Comparison of ENCODE assay signal across 5 worm cellular contexts in genomic region chrX:8995527-8995946, ce11.
TF ChIP-seq lines count a peak whose summit lies in the region.

No protein-coding gene starts in this region.

TF ChIP-seq in whole organism, L1 larva, 84 proteins besides CTCF, POLR2A, EP300 and RAD21 (continues in another document):
- TF ChIP-seq fkh-4 (tag; optimal IDR thresholded peaks at IDR 0.05; lab: Kevin White, UChicago; ENCODE audit: borderline replicate concordance) (no peak), lsy-2 (tag; optimal IDR thresholded peaks at IDR 0.05; lab: Kevin White, UChicago) (peak in 1 of 2 experiments; percentile 30), ceh-8 (GFP tag; optimal IDR thresholded peaks at IDR 0.05; lab: Kevin White, UChicago) (peak; percentile 61), irx-1 (tag; optimal IDR thresholded peaks at IDR 0.05; lab: Kevin White, UChicago) (no peak), xbp-1 (tag; optimal IDR thresholded peaks at IDR 0.05; lab: Kevin White, UChicago) (peak; percentile 36), dpl-1 (GFP tag; optimal IDR thresholded peaks at IDR 0.05; lab: Kevin White, UChicago) (peak in 1 of 3 experiments; percentile 2), pax-3 (tag; optimal IDR thresholded peaks at IDR 0.05; lab: Kevin White, UChicago) (no peak), mab-9 (GFP tag; IDR thresholded peaks at IDR 0.05; lab: Robert Waterston, UW) (no peak), ceh-90 (tag; optimal IDR thresholded peaks at IDR 0.05; lab: Kevin White, UChicago) (no peak), fos-1 (tag; optimal IDR thresholded peaks at IDR 0.05; lab: Kevin White, UChicago) (no peak), unc-98 (GFP tag; IDR thresholded peaks at IDR 0.05; lab: Robert Waterston, UW) (no peak), nhr-76 (tag; optimal IDR thresholded peaks at IDR 0.05; lab: Kevin White, UChicago) (no peak), fkh-10 (GFP tag; optimal IDR thresholded peaks at IDR 0.05; lab: Kevin White, UChicago) (peak; percentile 51), efl-3 (GFP tag; optimal IDR thresholded peaks at IDR 0.05; lab: Kevin White, UChicago) (no peak), dsc-1 (tag; optimal IDR thresholded peaks at IDR 0.05; lab: Kevin White, UChicago) (peak; percentile 40), swsn-7 (tag; optimal IDR thresholded peaks at IDR 0.05; lab: Kevin White, UChicago) (peak; percentile 51), nhr-11 (tag; optimal IDR thresholded peaks at IDR 0.05; lab: Kevin White, UChicago) (no peak), mef-2 (tag; optimal IDR thresholded peaks at IDR 0.05; lab: Kevin White, UChicago) (no peak), C16A3.4 (tag; optimal IDR thresholded peaks at IDR 0.05; lab: Kevin White, UChicago) (no peak)

TF ChIP-seq in whole organism, L3 larva, 47 proteins besides CTCF, POLR2A, EP300 and RAD21 (continues in another document):
- peak; percentile 61 for TF ChIP-seq lin-39 (tag; optimal IDR thresholded peaks at IDR 0.05; lab: Kevin White, UChicago)
- TF ChIP-seq jun-1 (tag; optimal IDR thresholded peaks at IDR 0.05; lab: Kevin White, UChicago): no peak
- TF ChIP-seq lin-15B (tag; optimal IDR thresholded peaks at IDR 0.05; lab: Kevin White, UChicago): no peak
- TF ChIP-seq pha-4 (tag; optimal IDR thresholded peaks at IDR 0.05; lab: Kevin White, UChicago): no peak
- peak; percentile 40 for TF ChIP-seq snpc-4 (tag; optimal IDR thresholded peaks at IDR 0.05; lab: Kevin White, UChicago)
- TF ChIP-seq daf-12 (tag; optimal IDR thresholded peaks at IDR 0.05; lab: Kevin White, UChicago): no peak
- peak; percentile 16 for TF ChIP-seq ceh-82 (tag; optimal IDR thresholded peaks at IDR 0.05; lab: Kevin White, UChicago)
- no peak for TF ChIP-seq ceh-9 (tag; optimal IDR thresholded peaks at IDR 0.05; lab: Kevin White, UChicago)
- peak; percentile 4 for TF ChIP-seq ceh-28 (tag; optimal IDR thresholded peaks at IDR 0.05; lab: Kevin White, UChicago)
- TF ChIP-seq elt-3 (tag; optimal IDR thresholded peaks at IDR 0.05; lab: Kevin White, UChicago): no peak
- TF ChIP-seq nhr-12 (tag; optimal IDR thresholded peaks at IDR 0.05; lab: Kevin White, UChicago): no peak
- TF ChIP-seq unc-62 (GFP tag; optimal IDR thresholded peaks at IDR 0.05; lab: Kevin White, UChicago): no peak
- TF ChIP-seq elt-2 (tag; optimal IDR thresholded peaks at IDR 0.05; lab: Kevin White, UChicago): no peak
- peak; percentile 34 for TF ChIP-seq tbx-2 (tag; optimal IDR thresholded peaks at IDR 0.05; lab: Kevin White, UChicago)
- TF ChIP-seq fkh-10 (GFP tag; optimal IDR thresholded peaks at IDR 0.05; lab: Kevin White, UChicago): peak; percentile 41
- TF ChIP-seq fkh-2 (tag; optimal IDR thresholded peaks at IDR 0.05; lab: Kevin White, UChicago): no peak
- TF ChIP-seq hmg-11 (tag; optimal IDR thresholded peaks at IDR 0.05; lab: Kevin White, UChicago): peak; percentile 90
- TF ChIP-seq mml-1 (tag; optimal IDR thresholded peaks at IDR 0.05; lab: Kevin White, UChicago): no peak
- TF ChIP-seq nfya-1 (tag; optimal IDR thresholded peaks at IDR 0.05; lab: Kevin White, UChicago; ENCODE audit: insufficient read depth): peak; percentile 71
- TF ChIP-seq egl-27 (tag; optimal IDR thresholded peaks at IDR 0.05; lab: Kevin White, UChicago): no peak

TF ChIP-seq in whole organism, early embryonic, 17 proteins besides CTCF, POLR2A, EP300 and RAD21:
- TF ChIP-seq sea-1 (GFP tag; conservative IDR thresholded peaks at IDR 0.05; lab: Robert Waterston, UW) (no peak), F13C5.2 (tag; optimal IDR thresholded peaks at IDR 0.05; lab: Kevin White, UChicago) (peak; percentile 32), pes-1 (GFP tag; IDR thresholded peaks at IDR 0.05; lab: Robert Waterston, UW) (no peak), hmg-4 (GFP tag; optimal IDR thresholded peaks at IDR 0.05; lab: Kevin White, UChicago) (peak; percentile 22), scrt-1 (GFP tag; IDR thresholded peaks at IDR 0.05; lab: Robert Waterston, UW) (no peak)
TF ChIP-seq in whole organism, early embryonic: peak in this region for 2.

TF ChIP-seq in whole organism, midembryonic, 9 proteins besides CTCF, POLR2A, EP300 and RAD21:
- TF ChIP-seq cog-1 (tag; optimal IDR thresholded peaks at IDR 0.05; lab: Kevin White, UChicago) (peak; percentile 7), tab-1 (GFP tag; IDR thresholded peaks at IDR 0.05; lab: Robert Waterston, UW) (no peak), ztf-23 (GFP tag; IDR thresholded peaks at IDR 0.05; lab: Robert Waterston, UW) (0 out of 2 replicates have a peak, but pooled peaks have one; percentile 52), flt-1 (GFP tag; IDR thresholded peaks at IDR 0.05; lab: Robert Waterston, UW) (0 out of 2 replicates have a peak, but pooled peaks have one; percentile 35), T22C8.4 (GFP tag; IDR thresholded peaks at IDR 0.05; lab: Robert Waterston, UW) (no peak)

TF ChIP-seq in whole organism, young adult, 124 proteins besides CTCF, POLR2A, EP300 and RAD21:
- TF ChIP-seq Y53F4B.3 (GFP tag; IDR thresholded peaks at IDR 0.05; lab: Robert Waterston, UW) (no peak), rcor-1 (GFP tag; IDR thresholded peaks at IDR 0.05; lab: Robert Waterston, UW) (peak; percentile 45; the same call in 1 of the 2 replicates), egrh-3 (GFP tag; IDR thresholded peaks at IDR 0.05; lab: Robert Waterston, UW) (peak; percentile 33; the same call in 1 of the 2 replicates), zfh-2 (GFP tag; conservative IDR thresholded peaks at IDR 0.05; lab: Robert Waterston, UW) (peak; percentile 90), snpc-4 (GFP tag; optimal IDR thresholded peaks at IDR 0.05; lab: Kevin White, UChicago) (no peak), snpc-4 (tag; optimal IDR thresholded peaks at IDR 0.05; lab: Kevin White, UChicago) (no peak), mcd-1 (GFP tag; IDR thresholded peaks at IDR 0.05; lab: Robert Waterston, UW) (0 out of 2 replicates have a peak, but pooled peaks have one; percentile 34), attf-5 (GFP tag; optimal IDR thresholded peaks at IDR 0.05; lab: Kevin White, UChicago) (peak; percentile 4), K12H6.12 (tag; optimal IDR thresholded peaks at IDR 0.05; lab: Kevin White, UChicago) (peak; percentile 57), lin-35 (GFP tag; optimal IDR thresholded peaks at IDR 0.05; lab: Kevin White, UChicago) (peak in 1 of 3 experiments; percentile 22)
